Worm (Caenorhabditis elegans) whole organism, mixed stage, embryonic: ENCODE results near the gene rpb-4.

Source experiments
- M03D4.4 ChIP-seq: sonication (generic microtip); optimal IDR thresholded peaks from 2 replicates; lab custom pipeline; 2017; ENCODE audit warnings: mild to moderate bottlenecking, missing genetic modification characterization, missing compliant biosample characterization
- bed-3 ChIP-seq: fragments of 200-800 bp; sonication (Bioruptor generic); optimal IDR thresholded peaks from 3 replicates; lab custom pipeline; 2018; ENCODE audit warnings: mild to moderate bottlenecking, missing genetic modification characterization, moderate library complexity, missing compliant biosample characterization
- ceh-39 ChIP-seq: fragments of 150-350 bp; optimal IDR thresholded peaks from 2 replicates; lab custom pipeline; 2014; ENCODE audit warnings: missing biosample characterization, missing genetic modification characterization
- ceh-43 ChIP-seq: fragments of 200-800 bp; sonication (Bioruptor generic); optimal IDR thresholded peaks from 2 replicates; lab custom pipeline; 2018; ENCODE audit warnings: mild to moderate bottlenecking, missing genetic modification characterization, moderate library complexity, missing compliant biosample characterization
- ceh-83 ChIP-seq: fragments of 200-800 bp; sonication (Bioruptor generic); optimal IDR thresholded peaks from 2 replicates; lab custom pipeline; 2018; ENCODE audit warnings: mild to moderate bottlenecking, missing genetic modification characterization, missing compliant biosample characterization
- cnd-1 ChIP-seq: fragments of 200-800 bp; sonication (Bioruptor generic); optimal IDR thresholded peaks from 2 replicates; lab custom pipeline; 2018; ENCODE audit warnings: mild to moderate bottlenecking, missing genetic modification characterization, missing compliant biosample characterization
- drap-1 ChIP-seq: fragments of 200-800 bp; sonication (Bioruptor generic); optimal IDR thresholded peaks from 3 replicates; lab custom pipeline; 2018; ENCODE audit warnings: mild to moderate bottlenecking, missing genetic modification characterization, missing compliant biosample characterization
- elt-1 ChIP-seq: sonication (generic microtip); optimal IDR thresholded peaks from 2 replicates; lab custom pipeline; 2017; ENCODE audit warnings: missing genetic modification characterization, mild to moderate bottlenecking, missing compliant biosample characterization, antibody characterized with exemption, moderate library complexity, borderline replicate concordance; ENCODE audit not compliant: insufficient read depth
- elt-3 ChIP-seq: fragments of 150-350 bp; optimal IDR thresholded peaks from 2 replicates; lab custom pipeline; 2014; ENCODE audit warnings: missing biosample characterization, missing genetic modification characterization
- flh-1 ChIP-seq: fragments of 200-800 bp; sonication (Bioruptor generic); optimal IDR thresholded peaks from 2 replicates; lab custom pipeline; 2018; ENCODE audit warnings: mild to moderate bottlenecking, missing genetic modification characterization, moderate library complexity, missing compliant biosample characterization
- ham-2 ChIP-seq: fragments of 200-800 bp; sonication (Bioruptor generic); optimal IDR thresholded peaks from 2 replicates; lab custom pipeline; 2018; ENCODE audit warnings: mild to moderate bottlenecking, missing genetic modification characterization, missing compliant biosample characterization
- hlh-1 ChIP-seq: fragments of 150-350 bp; optimal IDR thresholded peaks from 2 replicates; lab custom pipeline; 2014; ENCODE audit warnings: missing biosample characterization, missing genetic modification reagents, missing genetic modification characterization
- lin-32 ChIP-seq: fragments of 200-800 bp; sonication (Bioruptor generic); optimal IDR thresholded peaks from 2 replicates; lab custom pipeline; 2018; ENCODE audit warnings: mild to moderate bottlenecking, missing genetic modification characterization, missing compliant biosample characterization
- lsy-2 ChIP-seq: fragments of 150-350 bp; optimal IDR thresholded peaks from 2 replicates; lab custom pipeline; 2014; ENCODE audit warnings: missing biosample characterization, missing genetic modification characterization
- mls-2 ChIP-seq: sonication (generic microtip); optimal IDR thresholded peaks from 2 replicates; lab custom pipeline; 2016; ENCODE audit warnings: mild to moderate bottlenecking, missing genetic modification characterization, moderate library complexity, missing compliant biosample characterization
- nhr-12 ChIP-seq: fragments of 150-350 bp; optimal IDR thresholded peaks from 2 replicates; lab custom pipeline; 2014; ENCODE audit warnings: missing biosample characterization, missing genetic modification characterization
- nhr-2 ChIP-seq: fragments of 150-350 bp; optimal IDR thresholded peaks from 2 replicates; lab custom pipeline; 2014; ENCODE audit warnings: missing biosample characterization, missing genetic modification characterization
- nhr-237 ChIP-seq: fragments of 150-350 bp; optimal IDR thresholded peaks from 2 replicates; lab custom pipeline; 2014; ENCODE audit warnings: missing biosample characterization, missing genetic modification characterization
- nhr-28 ChIP-seq: fragments of 150-350 bp; optimal IDR thresholded peaks from 2 replicates; lab custom pipeline; 2014; ENCODE audit warnings: missing biosample characterization, missing genetic modification characterization
- nhr-76 ChIP-seq: sonication (generic microtip); optimal IDR thresholded peaks from 2 replicates; lab custom pipeline; 2017; ENCODE audit warnings: missing biosample characterization, missing genetic modification characterization
- pha-4 ChIP-seq: fragments of 150-350 bp; optimal IDR thresholded peaks from 2 replicates; lab custom pipeline; 2018; ENCODE audit warnings: missing biosample characterization, missing genetic modification reagents, missing genetic modification characterization
- sem-2 ChIP-seq: fragments of 200-800 bp; sonication (Bioruptor generic); optimal IDR thresholded peaks from 2 replicates; lab custom pipeline; 2018; ENCODE audit warnings: mild to moderate bottlenecking, missing genetic modification characterization, missing compliant biosample characterization
- sptf-1 ChIP-seq: sonication (generic microtip); optimal IDR thresholded peaks from 2 replicates; lab custom pipeline; 2017; ENCODE audit warnings: mild to moderate bottlenecking, missing genetic modification characterization, moderate library complexity, missing compliant biosample characterization
- unc-120 ChIP-seq: sonication (generic microtip); optimal IDR thresholded peaks from 2 replicates; lab custom pipeline; 2017; ENCODE audit warnings: missing genetic modification characterization, missing compliant biosample characterization; ENCODE audit not compliant: poor library complexity, severe bottlenecking
- zip-8 ChIP-seq: fragments of 150-350 bp; optimal IDR thresholded peaks from 2 replicates; lab custom pipeline; 2014; ENCODE audit warnings: missing biosample characterization, missing genetic modification characterization
- ztf-11 ChIP-seq: fragments of 150-350 bp; optimal IDR thresholded peaks from 2 replicates; lab custom pipeline; 2014; ENCODE audit warnings: missing biosample characterization, missing genetic modification characterization

The rpb-4 gene

ce11 chrII:7420157-7420556 is 45.9 kb downstream of the rpb-4 start:
- no peak for TF ChIP-seq pha-4
- TF ChIP-seq unc-120 (tag; lab: Kevin White, UChicago), result no peak
- no peak for TF ChIP-seq ztf-11
- no peak for TF ChIP-seq elt-1 (tag; lab: Kevin White, UChicago)
- TF ChIP-seq sptf-1 (tag; lab: Kevin White, UChicago), result no peak
- TF ChIP-seq flh-1 (GFP tag; lab: Kevin White, UChicago), result no peak
- TF ChIP-seq sem-2 (GFP tag; lab: Kevin White, UChicago), result no peak
- TF ChIP-seq nhr-28 (tag; lab: Kevin White, UChicago), result no peak
- TF ChIP-seq ceh-83 (GFP tag; lab: Kevin White, UChicago), result no peak
- TF ChIP-seq, all 35 proteins: peak for 0

ce11 chrII:7420796-7421386 is 46.6 kb downstream of the rpb-4 start:
- TF ChIP-seq nhr-2 (no peak), bed-3 (GFP tag; lab: Kevin White, UChicago) (no peak), cnd-1 (tag; lab: Kevin White, UChicago) (no peak), elt-3 (tag; lab: Kevin White, UChicago) (no peak), pha-4 (no peak), ceh-39 (tag; lab: Kevin White, UChicago) (no peak), ham-2 (GFP tag; lab: Kevin White, UChicago) (no peak), lsy-2 (tag; lab: Kevin White, UChicago) (no peak), ceh-83 (GFP tag; lab: Kevin White, UChicago) (no peak), hlh-1 (tag; lab: Kevin White, UChicago) (no peak), zip-8 (tag; lab: Kevin White, UChicago) (no peak), mls-2 (tag; lab: Kevin White, UChicago) (no peak), lin-32 (no peak), ceh-43 (GFP tag; lab: Kevin White, UChicago) (no peak), nhr-12 (tag; lab: Kevin White, UChicago) (no peak), drap-1 (GFP tag; lab: Kevin White, UChicago) (no peak), M03D4.4 (tag; lab: Kevin White, UChicago) (no peak), unc-120 (tag; lab: Kevin White, UChicago) (no peak), nhr-237 (no peak), nhr-76 (tag; lab: Kevin White, UChicago) (no peak)
